Worm (Caenorhabditis elegans) whole organism, L4/young adult: Measurements from ENCODE around the gene Y58A7A.1.

Experiments
- W03F9.2 ChIP-seq: fragments of 150-350 bp; optimal IDR thresholded peaks from 2 replicates; lab custom pipeline; 2014; ENCODE audit warnings: missing biosample characterization, missing genetic modification characterization
- him-1 ChIP-seq: sonication (generic microtip); optimal IDR thresholded peaks from 2 replicates; lab custom pipeline; 2016; ENCODE audit warnings: missing genotype, missing genetic modification reagents, missing genetic modification characterization, missing compliant biosample characterization

DNA sequence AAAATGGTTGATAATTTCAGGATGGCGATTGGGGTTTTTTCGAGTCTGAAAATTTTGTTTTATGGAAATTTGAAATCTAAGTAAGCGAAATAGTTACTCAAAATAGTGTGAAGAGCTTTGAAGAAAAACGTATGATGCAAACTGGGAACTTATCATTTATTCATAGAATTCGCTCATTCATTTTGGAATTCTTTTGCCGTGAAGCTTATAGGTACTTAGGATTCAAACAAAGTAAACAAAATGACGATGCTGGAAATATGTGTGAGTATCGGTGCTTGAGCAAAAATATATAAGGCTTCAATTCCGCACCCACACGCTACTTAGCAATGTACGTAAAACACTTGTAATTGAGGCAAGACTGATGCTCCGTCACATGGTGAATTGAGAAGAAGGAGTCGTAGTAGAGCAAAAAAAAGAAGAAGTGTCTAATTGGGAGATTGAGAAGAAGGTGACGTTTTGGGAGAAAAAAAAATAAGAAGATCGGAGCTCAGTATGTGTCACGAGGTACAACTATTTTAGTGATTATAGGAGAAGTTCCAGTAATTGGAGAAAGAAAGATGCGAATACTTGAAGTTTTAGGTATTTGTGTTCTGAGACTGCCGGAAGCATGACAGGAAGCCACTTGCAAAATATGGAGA is 20.3 kb upstream of the Y58A7A.1 start, which contains the start of gene glb-32:
- no peak for TF ChIP-seq him-1 (tag; lab: Kevin White, UChicago)
- no peak for TF ChIP-seq W03F9.2 (tag; lab: Kevin White, UChicago)
